Worm (Caenorhabditis elegans): ENCODE results near the gene dot-1.3.
"Not testable (repeated sequence)": the region's sequence is repeated elsewhere in the genome, so short reads cannot be mapped to it uniquely, and the experiment has no call there.

dot-1.3 gene

ce11 chrX:12302755-12303154, at the start of gene dot-1.3:
Gene dot-1.3 (minus strand): TSS chrX:12302855.
- TF ChIP-seq unc-62 (GFP tag; optimal IDR thresholded peaks at IDR 0.05) = not testable (repeated sequence)

- TF ChIP-seq unc-62 (GFP tag; optimal IDR thresholded peaks at IDR 0.05) = no peak
Measured at ce11 chrX:12350207-12350606, 47.6 kb upstream of the dot-1.3 start, which contains the start of gene F42F12.3. Gene F42F12.3 (plus strand): TSS chrX:12350578.

- no peak for TF ChIP-seq unc-62 (GFP tag; optimal IDR thresholded peaks at IDR 0.05)
Measured at ce11 chrX:12348329-12348728, 45.7 kb upstream of the dot-1.3 start, which contains the start of gene F42F12.14. Gene F42F12.14 (plus strand): TSS chrX:12348629.

ce11 chrX:12347822-12348221, 45.2 kb upstream of the dot-1.3 start:
- no peak for TF ChIP-seq unc-62 (GFP tag; optimal IDR thresholded peaks at IDR 0.05)

ce11 chrX:12346729-12347128, 44.1 kb upstream of the dot-1.3 start, which contains the start of gene F42F12.11:
Gene F42F12.11 (plus strand): TSS chrX:12347029.
- no peak for TF ChIP-seq unc-62 (GFP tag; optimal IDR thresholded peaks at IDR 0.05)

ce11 chrX:12343279-12343678, 40.6 kb upstream of the dot-1.3 start, which contains the start of the genes nspc-9 and nspc-10:
Gene nspc-9 (minus strand): TSS chrX:12343379.
Gene nspc-10 (plus strand): TSS chrX:12343609.
- TF ChIP-seq unc-62 (GFP tag; optimal IDR thresholded peaks at IDR 0.05) = no peak

- no peak for TF ChIP-seq unc-62 (GFP tag; optimal IDR thresholded peaks at IDR 0.05)
Measured at ce11 chrX:12341338-12341737, 38.7 kb upstream of the dot-1.3 start, which contains the start of gene zig-2. Gene zig-2 (minus strand): TSS chrX:12341438.

ce11 chrX:12337846-12338490, 35.3 kb upstream of the dot-1.3 start, which contains the start of gene srd-44:
Gene srd-44 (plus strand): TSS chrX:12338440.
- TF ChIP-seq unc-62 (GFP tag; optimal IDR thresholded peaks at IDR 0.05) = no peak

ce11 chrX:12335808-12336207, 33.2 kb upstream of the dot-1.3 start, which contains the start of gene srd-48:
Gene srd-48 (plus strand): TSS chrX:12336108.
- TF ChIP-seq unc-62 (GFP tag; optimal IDR thresholded peaks at IDR 0.05) = no peak

- no peak for TF ChIP-seq unc-62 (GFP tag; optimal IDR thresholded peaks at IDR 0.05)
Measured at ce11 chrX:12333479-12333878, 30.8 kb upstream of the dot-1.3 start, which contains the start of gene srd-47. Gene srd-47 (plus strand): TSS chrX:12333642.

- TF ChIP-seq unc-62 (GFP tag; optimal IDR thresholded peaks at IDR 0.05) = no peak
Measured at ce11 chrX:12331795-12332194, 29.1 kb upstream of the dot-1.3 start, which contains the start of gene srd-46. Gene srd-46 (plus strand): TSS chrX:12332095.

- no peak for TF ChIP-seq unc-62 (GFP tag; optimal IDR thresholded peaks at IDR 0.05)
Measured at ce11 chrX:12328676-12329075, 26.0 kb upstream of the dot-1.3 start, which contains the start of gene srd-45. Gene srd-45 (plus strand): TSS chrX:12328976.

ce11 chrX:12326424-12326823, 23.8 kb upstream of the dot-1.3 start, which contains the start of gene srd-41:
Gene srd-41 (plus strand): TSS chrX:12326724.
- TF ChIP-seq unc-62 (GFP tag; optimal IDR thresholded peaks at IDR 0.05) = no peak

- no peak for TF ChIP-seq unc-62 (GFP tag; optimal IDR thresholded peaks at IDR 0.05)
Measured at ce11 chrX:12323439-12323838, 20.8 kb upstream of the dot-1.3 start, which contains the start of gene srd-40. Gene srd-40 (plus strand): TSS chrX:12323739.

- TF ChIP-seq unc-62 (GFP tag; optimal IDR thresholded peaks at IDR 0.05) = no peak
Measured at ce11 chrX:12321357-12321756, 18.7 kb upstream of the dot-1.3 start, which contains the start of gene F17A2.13. Gene F17A2.13 (plus strand): TSS chrX:12321657.

- no peak for TF ChIP-seq unc-62 (GFP tag; optimal IDR thresholded peaks at IDR 0.05)
Measured at ce11 chrX:12320737-12321136, 18.1 kb upstream of the dot-1.3 start, which contains the start of gene ceh-40. Gene ceh-40 (minus strand): TSS chrX:12320777.

ce11 chrX:12317560-12317959, 14.9 kb upstream of the dot-1.3 start:
- TF ChIP-seq unc-62 (GFP tag; optimal IDR thresholded peaks at IDR 0.05) = no peak

Data from whole organism, dauer.